Fruit fly (Drosophila melanogaster) whole organism, embryonic: Measurements from ENCODE around the gene Eig71Ea.

Source experiments
- Asciz ChIP-seq: fragments of 200-800 bp; sonication (Bioruptor generic); optimal IDR thresholded peaks from 2 replicates; lab custom pipeline; 2017; ENCODE audit warnings: missing biosample characterization, mild to moderate bottlenecking, missing genetic modification characterization, missing genetic modification reagents
- Atf6 ChIP-seq: fragments of 200-800 bp; sonication (Bioruptor generic); IDR thresholded peaks from 2 replicates; pipeline ENCODE4 v1.3.6; 2022; ENCODE audit warnings: missing biosample characterization, missing genetic modification characterization
- B-H2 ChIP-seq: fragments of 200-800 bp; sonication (Bioruptor generic); optimal IDR thresholded peaks from 2 replicates; lab custom pipeline; 2018; ENCODE audit warnings: missing biosample characterization, mild to moderate bottlenecking, missing genetic modification characterization
- CG10267 ChIP-seq: fragments of 200-800 bp; sonication (Bioruptor generic); optimal IDR thresholded peaks from 2 replicates; lab custom pipeline; 2018; ENCODE audit warnings: missing biosample characterization, mild to moderate bottlenecking, missing genetic modification characterization, moderate library complexity
- CG11695 ChIP-seq: fragments of 200-800 bp; sonication (Bioruptor generic); IDR thresholded peaks from 3 replicates; pipeline ENCODE4 v1.3.6; 2022; ENCODE audit warnings: missing biosample characterization, missing genetic modification characterization
- CG12942 ChIP-seq: fragments of 200-800 bp; sonication (Bioruptor generic); optimal IDR thresholded peaks from 3 replicates; lab custom pipeline; 2016; ENCODE audit warnings: missing biosample characterization, missing genetic modification characterization
- CG16863 ChIP-seq: fragments of 200-800 bp; sonication (Bioruptor generic); optimal IDR thresholded peaks from 3 replicates; lab custom pipeline; 2016; ENCODE audit warnings: missing biosample characterization, missing genetic modification characterization
- CG17328 ChIP-seq: fragments of 200-800 bp; sonication (Bioruptor generic); IDR thresholded peaks from 2 replicates; pipeline ENCODE4 v1.3.6; 2022; ENCODE audit warnings: missing biosample characterization, missing genetic modification characterization
- CG17361 ChIP-seq: fragments of 200-800 bp; sonication (Bioruptor generic); IDR thresholded peaks from 3 replicates; pipeline ENCODE4 v1.3.6; 2022; ENCODE audit warnings: missing biosample characterization, missing genetic modification characterization
- CG18011 ChIP-seq: fragments of 200-800 bp; sonication (Bioruptor generic); optimal IDR thresholded peaks from 2 replicates; lab custom pipeline; 2017; ENCODE audit warnings: missing biosample characterization, missing genetic modification characterization, mild to moderate bottlenecking, moderate library complexity, missing genotype
- CG2120 ChIP-seq: fragments of 200-800 bp; sonication (Bioruptor generic); optimal IDR thresholded peaks from 3 replicates; lab custom pipeline; 2016; ENCODE audit warnings: missing biosample characterization, missing genetic modification characterization
- CG32767 ChIP-seq: fragments of 200-800 bp; sonication (Bioruptor generic); IDR thresholded peaks from 2 replicates; pipeline ENCODE4 v1.3.6; 2022; ENCODE audit warnings: missing biosample characterization, missing genetic modification characterization
- CG3995 ChIP-seq: fragments of 200-800 bp; sonication (Bioruptor generic); optimal IDR thresholded peaks from 3 replicates; lab custom pipeline; 2016; ENCODE audit warnings: missing biosample characterization, missing genetic modification characterization
- CG4820 ChIP-seq: fragments of 200-800 bp; sonication (Bioruptor generic); optimal IDR thresholded peaks from 3 replicates; lab custom pipeline; 2016; ENCODE audit warnings: missing biosample characterization, missing genetic modification characterization
- CG7357 ChIP-seq: fragments of 200-800 bp; sonication (Bioruptor generic); IDR thresholded peaks from 3 replicates; pipeline ENCODE4 v1.3.6; 2022; ENCODE audit warnings: missing biosample characterization, missing genetic modification characterization
- CG7556 ChIP-seq: fragments of 200-800 bp; sonication (Bioruptor generic); optimal IDR thresholded peaks from 2 replicates; lab custom pipeline; 2017; ENCODE audit warnings: missing biosample characterization, mild to moderate bottlenecking, missing genetic modification characterization
- CG7745 ChIP-seq: fragments of 200-800 bp; sonication (Bioruptor generic); optimal IDR thresholded peaks from 2 replicates; lab custom pipeline; 2018; ENCODE audit warnings: missing biosample characterization, mild to moderate bottlenecking, missing genetic modification characterization, moderate library complexity
- CkIIα-i1 ChIP-seq: fragments of 200-800 bp; sonication (Bioruptor generic); IDR thresholded peaks from 2 replicates; pipeline ENCODE4 v1.3.6; 2022; ENCODE audit warnings: missing biosample characterization, missing genetic modification characterization
- Dad ChIP-seq: fragments of 200-800 bp; sonication (Bioruptor generic); optimal IDR thresholded peaks from 3 replicates; lab custom pipeline; 2016; ENCODE audit warnings: missing biosample characterization, missing genetic modification characterization
- Dp ChIP-seq: fragments of 200-800 bp; sonication (Bioruptor generic); optimal IDR thresholded peaks from 2 replicates; lab custom pipeline; 2018; ENCODE audit warnings: missing biosample characterization, mild to moderate bottlenecking, missing genetic modification characterization, moderate library complexity
- Ets65A ChIP-seq: fragments of 200-800 bp; sonication (Bioruptor generic); peaks from one replicate; lab custom pipeline; 2016; ENCODE audit warnings: missing biosample characterization, missing genetic modification characterization
- H2.0 ChIP-seq: fragments of 200-800 bp; sonication (Bioruptor generic); IDR thresholded peaks from 2 replicates; pipeline ENCODE4 v1.3.6; 2022; ENCODE audit warnings: missing biosample characterization, missing genetic modification characterization
- Hmr ChIP-seq: fragments of 200-800 bp; sonication (Bioruptor generic); optimal IDR thresholded peaks from 3 replicates; lab custom pipeline; 2017; ENCODE audit warnings: mild to moderate bottlenecking, missing biosample characterization, missing genetic modification reagents, missing genetic modification characterization
- Hmx ChIP-seq: fragments of 200-800 bp; sonication (Bioruptor generic); optimal IDR thresholded peaks from 2 replicates; lab custom pipeline; 2016; ENCODE audit warnings: missing biosample characterization, missing genetic modification characterization
- Hr51 ChIP-seq, 2 experiments: fragments of 200-800 bp; sonication (Bioruptor generic); optimal IDR thresholded peaks; 2 replicates in 1 of 2; 3 replicates in 1 of 2; lab custom pipeline; 2016 to 2018; ENCODE audit warnings: missing biosample characterization in 2 of 2, missing genetic modification characterization in 2 of 2, mild to moderate bottlenecking in 1 of 2, moderate library complexity in 1 of 2
- Opbp ChIP-seq: fragments of 200-800 bp; sonication (Bioruptor generic); IDR thresholded peaks from 3 replicates; pipeline ENCODE4 v1.3.6; 2022; ENCODE audit warnings: missing biosample characterization, missing genetic modification characterization; ENCODE audit not compliant: partially characterized antibody
- Sry-δ ChIP-seq: fragments of 200-800 bp; sonication (Bioruptor generic); optimal IDR thresholded peaks from 2 replicates; lab custom pipeline; 2016; ENCODE audit warnings: missing biosample characterization, missing genetic modification characterization
- ara ChIP-seq: fragments of 200-800 bp; sonication (Bioruptor generic); IDR thresholded peaks from 2 replicates; pipeline ENCODE4 v1.3.6; 2022; ENCODE audit warnings: missing biosample characterization, missing genetic modification characterization
- ato ChIP-seq: fragments of 200-800 bp; sonication (Bioruptor generic); IDR thresholded peaks from 2 replicates; pipeline ENCODE4 v1.3.6; 2022; ENCODE audit warnings: missing biosample characterization, missing genetic modification characterization; ENCODE audit not compliant: partially characterized antibody
- az2 ChIP-seq: fragments of 200-800 bp; sonication (Bioruptor generic); optimal IDR thresholded peaks from 3 replicates; lab custom pipeline; 2016; ENCODE audit warnings: missing biosample characterization, missing genetic modification characterization
- bsh ChIP-seq, 2 experiments: fragments of 200-800 bp; sonication (Bioruptor generic); optimal IDR thresholded peaks; 2 replicates each; lab custom pipeline; 2017 to 2018; ENCODE audit warnings: mild to moderate bottlenecking in 2 of 2, missing biosample characterization in 2 of 2, missing genetic modification characterization in 2 of 2, moderate library complexity in 1 of 2
- cad ChIP-seq: fragments of >200 bp; optimal IDR thresholded peaks from 2 replicates; lab custom pipeline; 2017; ENCODE audit warnings: missing biosample characterization, missing genetic modification characterization
- dmrt11E ChIP-seq: fragments of 200-800 bp; sonication (Bioruptor generic); optimal IDR thresholded peaks from 3 replicates; lab custom pipeline; 2018; ENCODE audit warnings: missing biosample characterization, mild to moderate bottlenecking, missing genetic modification characterization, moderate library complexity
- gt ChIP-seq: fragments of 200-800 bp; sonication (Bioruptor generic); IDR thresholded peaks from 2 replicates; pipeline ENCODE4 v1.3.6; 2022; ENCODE audit warnings: missing biosample characterization, missing genetic modification characterization
- hkb ChIP-seq, 2 experiments: fragments of 200-800 bp in 1 of 2; fragments of >200 bp in 1 of 2; sonication (Bioruptor generic) in 1 of 2; IDR thresholded peaks in 1 of 2; optimal IDR thresholded peaks in 1 of 2; 2 replicates each; pipeline versions ENCODE4 v1.3.6 to Lab custom; 2017 to 2022; ENCODE audit warnings: missing biosample characterization in 1 of 2, missing genetic modification characterization in 1 of 2
- insv ChIP-seq, 2 experiments: fragments of 200-800 bp; sonication (Bioruptor generic); optimal IDR thresholded peaks; 3 replicates each; lab custom pipeline; 2016 to 2018; ENCODE audit warnings: missing biosample characterization in 2 of 2, missing genetic modification characterization in 2 of 2
- lmd ChIP-seq: fragments of 200-800 bp; sonication (Bioruptor generic); IDR thresholded peaks from 2 replicates; pipeline ENCODE4 v1.3.6; 2022; ENCODE audit warnings: missing biosample characterization, missing genetic modification characterization
- lov ChIP-seq, 2 experiments: fragments of 200-800 bp in 1 of 2; fragments of >200 bp in 1 of 2; sonication (Bioruptor generic) in 1 of 2; IDR thresholded peaks in 1 of 2; optimal IDR thresholded peaks in 1 of 2; 2 replicates in 1 of 2; 3 replicates in 1 of 2; pipeline versions ENCODE4 v1.3.6 to Lab custom; 2017 to 2022; ENCODE audit warnings: missing biosample characterization in 1 of 2, missing genetic modification characterization in 1 of 2
- maf-S ChIP-seq: fragments of 200-800 bp; sonication (Bioruptor generic); optimal IDR thresholded peaks from 2 replicates; lab custom pipeline; 2016; ENCODE audit warnings: missing biosample characterization, missing genetic modification characterization
- onecut ChIP-seq: fragments of 200-800 bp; sonication (Bioruptor generic); IDR thresholded peaks from 2 replicates; pipeline ENCODE4 v1.3.6; 2022; ENCODE audit warnings: missing biosample characterization, missing genetic modification characterization
- peb ChIP-seq: fragments of 200-800 bp; sonication (Bioruptor generic); IDR thresholded peaks from 2 replicates; pipeline ENCODE4 v1.3.6; 2022; ENCODE audit warnings: missing biosample characterization, missing genetic modification characterization
- schlank ChIP-seq: fragments of 200-800 bp; sonication (Bioruptor generic); optimal IDR thresholded peaks from 2 replicates; lab custom pipeline; 2018; ENCODE audit warnings: missing biosample characterization, mild to moderate bottlenecking, missing genetic modification characterization
- sim ChIP-seq: fragments of 200-800 bp; sonication (Bioruptor generic); IDR thresholded peaks from 2 replicates; pipeline ENCODE4 v1.3.6; 2022; ENCODE audit warnings: missing biosample characterization, missing genetic modification characterization
- slou ChIP-seq: fragments of 200-800 bp; sonication (Bioruptor generic); optimal IDR thresholded peaks from 3 replicates; lab custom pipeline; 2016; ENCODE audit warnings: missing biosample characterization, missing genetic modification characterization
- sob ChIP-seq: fragments of 200-800 bp; sonication (Bioruptor generic); IDR thresholded peaks from 2 replicates; pipeline ENCODE4 v1.3.6; 2022; ENCODE audit warnings: missing biosample characterization, missing genetic modification characterization
- sqz ChIP-seq: fragments of 200-800 bp; sonication (Bioruptor generic); optimal IDR thresholded peaks from 3 replicates; lab custom pipeline; 2018; ENCODE audit warnings: missing biosample characterization, mild to moderate bottlenecking, missing genetic modification characterization
- sr ChIP-seq: fragments of 200-800 bp; sonication (Bioruptor generic); IDR thresholded peaks from 3 replicates; pipeline ENCODE4 v1.3.6; 2022; ENCODE audit warnings: missing biosample characterization, missing genetic modification characterization
- trh ChIP-seq: fragments of 200-800 bp; sonication (Bioruptor generic); optimal IDR thresholded peaks from 2 replicates; lab custom pipeline; 2016; ENCODE audit warnings: missing biosample characterization, missing genetic modification characterization
- vnd ChIP-seq: fragments of 200-800 bp; sonication (Bioruptor generic); IDR thresholded peaks from 3 replicates; pipeline ENCODE4 v1.3.6; 2022; ENCODE audit warnings: missing biosample characterization, missing genetic modification characterization; ENCODE audit not compliant: partially characterized antibody
- zen2 ChIP-seq: fragments of 200-800 bp; sonication (Bioruptor generic); IDR thresholded peaks from 3 replicates; pipeline ENCODE4 v1.3.6; 2022; ENCODE audit warnings: missing biosample characterization, missing genetic modification characterization; ENCODE audit not compliant: partially characterized antibody

Gene Eig71Ea

DNA sequence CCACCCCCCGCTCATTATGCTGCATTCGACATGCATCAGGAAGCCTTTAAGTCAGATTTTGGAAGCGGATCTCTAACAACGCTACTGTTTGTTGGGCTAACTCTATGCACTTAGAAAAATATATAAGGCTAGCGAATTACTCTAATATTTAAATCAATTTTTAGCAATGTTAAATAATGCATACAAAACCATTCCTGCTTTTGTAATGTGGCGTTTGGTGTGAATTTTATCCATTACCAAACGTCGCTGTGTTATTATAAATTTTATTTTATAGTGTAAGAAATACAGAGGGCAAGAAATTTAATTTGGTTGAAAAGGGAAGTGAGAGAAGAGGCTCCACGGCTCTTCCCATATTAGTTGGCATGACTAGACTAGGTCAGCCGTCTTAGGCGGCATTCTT, 23.3 kb upstream of the Eig71Ea start (continued):
- TF ChIP-seq lov (optimal IDR thresholded peaks at IDR 0.05; lab: Kevin White, UChicago) (no peak), lov (GFP tag; IDR thresholded peaks at IDR 0.05; lab: Robert Waterston, UW) (no peak), vnd (no peak), peb (GFP tag; lab: Robert Waterston, UW) (no peak), ato (no peak), sim (GFP tag; lab: Robert Waterston, UW) (no peak), sqz (GFP tag; lab: Kevin White, UChicago) (no peak), CG11695 (GFP tag; lab: Robert Waterston, UW) (no peak), bsh (GFP tag; optimal IDR thresholded peaks at IDR 0.05; lab: Kevin White, UChicago) (peak in 1 of 2 experiments; percentile 75), Opbp (GFP tag; lab: Robert Waterston, UW) (no peak), CG10267 (tag; lab: Kevin White, UChicago) (peak; percentile 57), CG4820 (GFP tag; lab: Kevin White, UChicago) (peak; percentile 6), onecut (0 out of 2 replicates have a peak, but pooled peaks have one; percentile 11), insv (GFP tag; optimal IDR thresholded peaks at IDR 0.05; lab: Kevin White, UChicago) (no peak), CG3995 (GFP tag; lab: Kevin White, UChicago) (no peak), hkb (optimal IDR thresholded peaks at IDR 0.05; lab: Kevin White, UChicago) (no peak), hkb (GFP tag; IDR thresholded peaks at IDR 0.05; lab: Robert Waterston, UW) (0 out of 2 replicates have a peak, but pooled peaks have one; percentile 36), CkIIα-i1 (GFP tag; lab: Robert Waterston, UW) (no peak), Dad (GFP tag; lab: Kevin White, UChicago) (no peak), Asciz (GFP tag; lab: Kevin White, UChicago) (peak; percentile 30), CG2120 (GFP tag; lab: Kevin White, UChicago) (no peak), Hmr (GFP tag; lab: Kevin White, UChicago) (no peak), CG17361 (GFP tag; lab: Robert Waterston, UW) (peak; percentile 55; the same call in 2 of the 3 replicates), ara (GFP tag; lab: Robert Waterston, UW) (peak; percentile 50; the same call in 1 of the 2 replicates), Sry-δ (GFP tag; lab: Kevin White, UChicago) (no peak), CG16863 (GFP tag; lab: Kevin White, UChicago) (no peak), lmd (GFP tag; lab: Robert Waterston, UW) (no peak), gt (GFP tag; lab: Robert Waterston, UW) (no peak), Hmx (GFP tag; lab: Kevin White, UChicago) (no peak), trh (GFP tag; lab: Kevin White, UChicago) (no peak), maf-S (GFP tag; lab: Kevin White, UChicago) (no peak), CG18011 (GFP tag; lab: Kevin White, UChicago) (no peak), Dp (GFP tag; lab: Kevin White, UChicago) (no peak), B-H2 (GFP tag; lab: Kevin White, UChicago) (no peak), cad (GFP tag; lab: Kevin White, UChicago) (no peak), zen2 (no peak), dmrt11E (tag; lab: Kevin White, UChicago) (peak; percentile 88), CG32767 (GFP tag; lab: Robert Waterston, UW) (no peak), Atf6 (GFP tag; lab: Robert Waterston, UW) (no peak), H2.0 (GFP tag; lab: Robert Waterston, UW) (no peak), CG17328 (GFP tag; lab: Robert Waterston, UW) (peak; percentile 40; the same call in 1 of the 2 replicates), Ets65A (peak; percentile 92), CG7556 (peak; percentile 8), slou (GFP tag; lab: Kevin White, UChicago) (no peak), sob (no peak), CG7357 (GFP tag; lab: Robert Waterston, UW) (no peak), CG7745 (tag; lab: Kevin White, UChicago) (peak; percentile 3), sr (GFP tag; lab: Robert Waterston, UW) (no peak), az2 (GFP tag; lab: Kevin White, UChicago) (peak; percentile 43), CG12942 (GFP tag; lab: Kevin White, UChicago) (no peak), Hr51 (GFP tag; optimal IDR thresholded peaks at IDR 0.05; lab: Kevin White, UChicago) (no peak), schlank (tag; lab: Kevin White, UChicago) (no peak)
